Fruit fly (Drosophila melanogaster) whole organism, embryonic: ENCODE results near the gene CG5225.
A peak's percentile ranks its signal among the peaks of the same experiment; 100 is the strongest.

Source experiments
- Atf3 ChIP-seq: fragments of 200-800 bp; sonication (Bioruptor generic); optimal IDR thresholded peaks from 3 replicates; lab custom pipeline; 2016; ENCODE audit warnings: missing biosample characterization, missing genetic modification characterization
- Bteb2 ChIP-seq: fragments of 200-800 bp; sonication (Bioruptor generic); optimal IDR thresholded peaks from 2 replicates; lab custom pipeline; 2016; ENCODE audit warnings: missing biosample characterization, missing genetic modification characterization
- CG1024 ChIP-seq: fragments of 200-800 bp; sonication (Bioruptor generic); IDR thresholded peaks from 2 replicates; pipeline ENCODE4 v1.3.6; 2022; ENCODE audit warnings: missing biosample characterization, missing genetic modification characterization
- CG10959 ChIP-seq: fragments of 200-800 bp; sonication (Bioruptor generic); IDR thresholded peaks from 2 replicates; pipeline ENCODE4 v1.3.6; 2022; ENCODE audit warnings: missing biosample characterization, missing genetic modification characterization
- CG11695 ChIP-seq: fragments of 200-800 bp; sonication (Bioruptor generic); IDR thresholded peaks from 3 replicates; pipeline ENCODE4 v1.3.6; 2022; ENCODE audit warnings: missing biosample characterization, missing genetic modification characterization
- CG11723 ChIP-seq: fragments of 200-800 bp; sonication (Bioruptor generic); optimal IDR thresholded peaks from 2 replicates; lab custom pipeline; 2017; ENCODE audit warnings: missing biosample characterization, mild to moderate bottlenecking, missing genetic modification characterization
- CG12071 ChIP-seq: fragments of 200-800 bp; sonication (Bioruptor generic); optimal IDR thresholded peaks from 3 replicates; lab custom pipeline; 2018; ENCODE audit warnings: missing biosample characterization, mild to moderate bottlenecking, missing genetic modification characterization
- CG1233 ChIP-seq: fragments of 200-800 bp; sonication (Bioruptor generic); optimal IDR thresholded peaks from 4 replicates; lab custom pipeline; 2018; ENCODE audit warnings: missing biosample characterization, mild to moderate bottlenecking, missing genetic modification characterization
- CG14014 ChIP-seq: fragments of 200-800 bp; sonication (Bioruptor generic); IDR thresholded peaks from 2 replicates; pipeline ENCODE4 v1.3.6; 2022; ENCODE audit warnings: missing biosample characterization, missing genetic modification characterization
- CG15073 ChIP-seq: fragments of 200-800 bp; sonication (Bioruptor generic); optimal IDR thresholded peaks from 2 replicates; lab custom pipeline; 2016; ENCODE audit warnings: missing biosample characterization, missing genetic modification characterization
- CG15479 ChIP-seq: fragments of 200-800 bp; sonication (Bioruptor generic); optimal IDR thresholded peaks from 3 replicates; lab custom pipeline; 2019; ENCODE audit warnings: missing biosample characterization, mild to moderate bottlenecking, missing genetic modification characterization, moderate library complexity
- CG15601 ChIP-seq: fragments of 200-800 bp; sonication (Bioruptor generic); optimal IDR thresholded peaks from 3 replicates; lab custom pipeline; 2019; ENCODE audit warnings: missing biosample characterization, mild to moderate bottlenecking, missing genetic modification characterization, moderate library complexity
- CG15696 ChIP-seq: fragments of 200-800 bp; sonication (Bioruptor generic); optimal IDR thresholded peaks from 2 replicates; lab custom pipeline; 2019; ENCODE audit warnings: missing biosample characterization, mild to moderate bottlenecking, missing genetic modification characterization, moderate library complexity
- CG1602 ChIP-seq: fragments of 200-800 bp; sonication (Bioruptor generic); optimal IDR thresholded peaks from 3 replicates; lab custom pipeline; 2016; ENCODE audit warnings: missing biosample characterization, missing genetic modification characterization
- CG1647 ChIP-seq: fragments of 200-800 bp; sonication (Bioruptor generic); optimal IDR thresholded peaks from 3 replicates; lab custom pipeline; 2016; ENCODE audit warnings: missing biosample characterization, missing genetic modification characterization
- CG16815 ChIP-seq: fragments of 200-800 bp; sonication (Bioruptor generic); optimal IDR thresholded peaks from 3 replicates; lab custom pipeline; 2017; ENCODE audit warnings: missing biosample characterization, mild to moderate bottlenecking, missing genetic modification characterization
- CG17385 ChIP-seq: fragments of 200-800 bp; sonication (Bioruptor generic); optimal IDR thresholded peaks from 3 replicates; lab custom pipeline; 2018; ENCODE audit warnings: missing biosample characterization, mild to moderate bottlenecking, missing genetic modification characterization
- CG17568 ChIP-seq: fragments of 200-800 bp; sonication (Bioruptor generic); optimal IDR thresholded peaks from 2 replicates; lab custom pipeline; 2018; ENCODE audit warnings: missing biosample characterization, mild to moderate bottlenecking, missing genetic modification characterization, moderate library complexity
- CG18619 ChIP-seq: fragments of 200-800 bp; sonication (Bioruptor generic); optimal IDR thresholded peaks from 3 replicates; lab custom pipeline; 2017; ENCODE audit warnings: missing biosample characterization, mild to moderate bottlenecking, missing genetic modification characterization
- CG2120 ChIP-seq: fragments of 200-800 bp; sonication (Bioruptor generic); optimal IDR thresholded peaks from 3 replicates; lab custom pipeline; 2016; ENCODE audit warnings: missing biosample characterization, missing genetic modification characterization
- CG3163 ChIP-seq: fragments of 200-800 bp; sonication (Bioruptor generic); optimal IDR thresholded peaks from 3 replicates; lab custom pipeline; 2016; ENCODE audit warnings: missing biosample characterization, missing genetic modification characterization
- CG4617 ChIP-seq: fragments of 200-800 bp; sonication (Bioruptor generic); optimal IDR thresholded peaks from 3 replicates; lab custom pipeline; 2016; ENCODE audit warnings: missing biosample characterization, missing genetic modification characterization, borderline replicate concordance
- CG6254 ChIP-seq: fragments of 200-800 bp; sonication (Bioruptor generic); optimal IDR thresholded peaks from 3 replicates; lab custom pipeline; 2017; ENCODE audit warnings: mild to moderate bottlenecking, missing biosample characterization, missing genetic modification reagents, missing genetic modification characterization
- CG6791 ChIP-seq: fragments of 200-800 bp; sonication (Bioruptor generic); IDR thresholded peaks from 3 replicates; pipeline ENCODE4 v1.3.6; 2022; ENCODE audit warnings: missing biosample characterization, missing genetic modification characterization; ENCODE audit not compliant: partially characterized antibody
- CG7745 ChIP-seq: fragments of 200-800 bp; sonication (Bioruptor generic); optimal IDR thresholded peaks from 2 replicates; lab custom pipeline; 2018; ENCODE audit warnings: missing biosample characterization, mild to moderate bottlenecking, missing genetic modification characterization, moderate library complexity
- Dip3 ChIP-seq: fragments of 200-800 bp; sonication (Bioruptor generic); optimal IDR thresholded peaks from 3 replicates; lab custom pipeline; 2016; ENCODE audit warnings: missing biosample characterization, missing genetic modification characterization
- Gug ChIP-seq: fragments of 200-800 bp; sonication (Bioruptor generic); IDR thresholded peaks from 4 replicates; pipeline ENCODE4 v1.3.6; 2022; ENCODE audit warnings: missing biosample characterization, missing genetic modification characterization
- Hmx ChIP-seq: fragments of 200-800 bp; sonication (Bioruptor generic); optimal IDR thresholded peaks from 2 replicates; lab custom pipeline; 2016; ENCODE audit warnings: missing biosample characterization, missing genetic modification characterization
- Neu2 ChIP-seq: fragments of 200-800 bp; sonication (Bioruptor generic); optimal IDR thresholded peaks from 3 replicates; lab custom pipeline; 2016; ENCODE audit warnings: missing biosample characterization, missing genetic modification characterization, borderline replicate concordance
- PHDP ChIP-seq: fragments of 200-800 bp; sonication (Bioruptor generic); optimal IDR thresholded peaks from 3 replicates; lab custom pipeline; 2018; ENCODE audit warnings: missing biosample characterization, mild to moderate bottlenecking, missing genetic modification characterization, moderate library complexity
- Sry-δ ChIP-seq: fragments of 200-800 bp; sonication (Bioruptor generic); optimal IDR thresholded peaks from 2 replicates; lab custom pipeline; 2016; ENCODE audit warnings: missing biosample characterization, missing genetic modification characterization
- Taf1 ChIP-seq: fragments of 200-800 bp; sonication (Bioruptor generic); IDR thresholded peaks from 2 replicates; pipeline ENCODE4 v1.3.6; 2022; ENCODE audit warnings: missing biosample characterization, missing genetic modification characterization
- bab2 ChIP-seq: fragments of 200-800 bp; sonication (Bioruptor generic); optimal IDR thresholded peaks from 2 replicates; lab custom pipeline; 2016; ENCODE audit warnings: missing biosample characterization, missing genetic modification characterization
- bbx ChIP-seq: fragments of 200-800 bp; sonication (Bioruptor generic); IDR thresholded peaks from 2 replicates; pipeline ENCODE4 v1.3.6; 2022; ENCODE audit warnings: missing biosample characterization, missing genetic modification characterization; ENCODE audit not compliant: partially characterized antibody
- caup ChIP-seq: fragments of 200-800 bp; sonication (Bioruptor generic); optimal IDR thresholded peaks from 3 replicates; lab custom pipeline; 2017; ENCODE audit warnings: missing biosample characterization, mild to moderate bottlenecking, missing genetic modification characterization, moderate library complexity; ENCODE audit not compliant: severe bottlenecking
- dpn ChIP-seq, 2 experiments: fragments of 200-800 bp; sonication (Bioruptor generic); optimal IDR thresholded peaks; 3 replicates each; lab custom pipeline; 2016; ENCODE audit warnings: missing biosample characterization in 2 of 2, missing genetic modification characterization in 2 of 2
- fd96Cb ChIP-seq: fragments of 200-800 bp; sonication (Bioruptor generic); optimal IDR thresholded peaks from 2 replicates; lab custom pipeline; 2018; ENCODE audit warnings: missing biosample characterization, mild to moderate bottlenecking, missing genetic modification characterization, moderate library complexity
- grau ChIP-seq: fragments of 200-800 bp; optimal IDR thresholded peaks from 3 replicates; lab custom pipeline; 2019; ENCODE audit warnings: missing biosample characterization, mild to moderate bottlenecking, missing genetic modification characterization, moderate library complexity
- kni ChIP-seq: fragments of 200-800 bp; sonication (Bioruptor generic); optimal IDR thresholded peaks from 3 replicates; lab custom pipeline; 2017; ENCODE audit warnings: mild to moderate bottlenecking, missing biosample characterization, missing genetic modification reagents, missing genetic modification characterization
- knrl ChIP-seq: fragments of 200-800 bp; sonication (Bioruptor generic); IDR thresholded peaks from 3 replicates; pipeline ENCODE4 v1.3.6; 2022; ENCODE audit warnings: missing biosample characterization, missing genetic modification characterization; ENCODE audit not compliant: partially characterized antibody
- mld ChIP-seq: fragments of 200-800 bp; sonication (Bioruptor generic); IDR thresholded peaks from 3 replicates; pipeline ENCODE4 v1.3.6; 2022; ENCODE audit warnings: missing biosample characterization, missing genetic modification characterization; ENCODE audit not compliant: partially characterized antibody
- p53 ChIP-seq: fragments of 200-800 bp; sonication (Bioruptor generic); optimal IDR thresholded peaks from 2 replicates; lab custom pipeline; 2016; ENCODE audit warnings: missing biosample characterization, missing genetic modification characterization
- peb ChIP-seq: fragments of 200-800 bp; sonication (Bioruptor generic); IDR thresholded peaks from 2 replicates; pipeline ENCODE4 v1.3.6; 2022; ENCODE audit warnings: missing biosample characterization, missing genetic modification characterization
- prd ChIP-seq, 3 experiments: fragments of >200 bp in 2 of 3; fragments of 200-800 bp in 1 of 3; sonication (Bioruptor generic) in 1 of 3; optimal IDR thresholded peaks in 2 of 3; IDR thresholded peaks in 1 of 3; 2 replicates in 2 of 3; 3 replicates in 1 of 3; pipeline versions ENCODE4 v1.3.6 to Lab custom; 2017 to 2022; ENCODE audit warnings: missing biosample characterization in 1 of 3, missing genetic modification characterization in 1 of 3
- run ChIP-seq: fragments of 200-800 bp; sonication (Bioruptor generic); optimal IDR thresholded peaks from 3 replicates; lab custom pipeline; 2018; ENCODE audit warnings: missing biosample characterization, mild to moderate bottlenecking, missing genetic modification characterization
- shn ChIP-seq: fragments of 200-800 bp; sonication (Bioruptor generic); optimal IDR thresholded peaks from 3 replicates; lab custom pipeline; 2016; ENCODE audit warnings: missing biosample characterization, missing genetic modification characterization
- slp2 ChIP-seq: fragments of 200-800 bp; sonication (Bioruptor generic); optimal IDR thresholded peaks from 2 replicates; lab custom pipeline; 2016; ENCODE audit warnings: missing biosample characterization, missing genetic modification characterization
- sna ChIP-seq: fragments of 200-800 bp; sonication (Bioruptor generic); IDR thresholded peaks from 2 replicates; pipeline ENCODE4 v1.3.6; 2022; ENCODE audit warnings: missing biosample characterization, missing genetic modification characterization; ENCODE audit not compliant: partially characterized antibody
- trem ChIP-seq: fragments of 200-800 bp; optimal IDR thresholded peaks from 3 replicates; lab custom pipeline; 2019; ENCODE audit warnings: missing biosample characterization, mild to moderate bottlenecking, missing genetic modification characterization, moderate library complexity

CG5225 gene

dm6 chr3R:17079859-17080255 lies 51.4 kb downstream of the CG5225 start, which contains the start of the genes Keap1 and kuk (continued):
- TF ChIP-seq p53 = no peak
- peak; percentile 81 for TF ChIP-seq CG2120 (GFP tag; lab: Kevin White, UChicago)
- peak; percentile 59 for TF ChIP-seq CG1602
- peak; percentile 49 for TF ChIP-seq Bteb2 (GFP tag; lab: Kevin White, UChicago)
- TF ChIP-seq sna (GFP tag; lab: Robert Waterston, UW) = peak; percentile 72
- peak; percentile 63 for TF ChIP-seq Dip3 (GFP tag; lab: Kevin White, UChicago)
- no peak for TF ChIP-seq CG11723
- TF ChIP-seq trem (tag; lab: Kevin White, UChicago) = peak; percentile 86
- TF ChIP-seq CG1024 (GFP tag; lab: Robert Waterston, UW) = 0 out of 2 replicates have a peak, but pooled peaks have one; percentile 26
- TF ChIP-seq CG6791 (GFP tag; lab: Robert Waterston, UW) = peak; percentile 75
- TF ChIP-seq CG12071 (GFP tag; lab: Kevin White, UChicago) = peak; percentile 28
- TF ChIP-seq Taf1 (GFP tag; lab: Robert Waterston, UW) = no peak
- peak; percentile 74 for TF ChIP-seq shn (GFP tag; lab: Kevin White, UChicago)
- no peak for TF ChIP-seq run (tag; lab: Kevin White, UChicago)
- TF ChIP-seq CG1233 = peak; percentile 6
- peak; percentile 48 for TF ChIP-seq Atf3 (GFP tag; lab: Kevin White, UChicago)
- peak; percentile 1 for TF ChIP-seq CG15601
- TF ChIP-seq bab2 (GFP tag; lab: Kevin White, UChicago) = peak; percentile 57
- peak; percentile 46 for TF ChIP-seq CG3163 (GFP tag; lab: Kevin White, UChicago)
- no peak for TF ChIP-seq CG15479 (GFP tag; lab: Kevin White, UChicago)
- no peak for TF ChIP-seq CG6254 (GFP tag; lab: Kevin White, UChicago)
- peak; percentile 20 for TF ChIP-seq CG18619 (GFP tag; lab: Kevin White, UChicago)
- TF ChIP-seq Gug = no peak; the same call in 2 of the 4 replicates
- TF ChIP-seq CG4617 = peak; percentile 86
- peak; percentile 16 for TF ChIP-seq CG16815
- TF ChIP-seq Sry-δ (GFP tag; lab: Kevin White, UChicago) = peak; percentile 73
- TF ChIP-seq CG11695 = 0 out of 3 replicates have a peak, but pooled peaks have one; percentile 14
- peak; percentile 65 to 71 for TF ChIP-seq dpn (GFP tag; optimal IDR thresholded peaks at IDR 0.05; lab: Kevin White, UChicago)
- no peak for TF ChIP-seq CG17568 (GFP tag; lab: Kevin White, UChicago)
- TF ChIP-seq peb (GFP tag; lab: Robert Waterston, UW) = no peak
- no peak for TF ChIP-seq CG15073
- peak; percentile 24 for TF ChIP-seq grau
- peak; percentile 77 for TF ChIP-seq bbx
- no peak for TF ChIP-seq Neu2 (GFP tag; lab: Kevin White, UChicago)
- TF ChIP-seq CG7745 (tag; lab: Kevin White, UChicago) = no peak
- no peak for TF ChIP-seq Hmx (GFP tag; lab: Kevin White, UChicago)
- peak; percentile 27 for TF ChIP-seq PHDP (tag; lab: Kevin White, UChicago)
- TF ChIP-seq kni (GFP tag; lab: Kevin White, UChicago) = no peak
- TF ChIP-seq CG15696 (tag; lab: Kevin White, UChicago) = peak; percentile 32
- TF ChIP-seq CG10959 (GFP tag; lab: Robert Waterston, UW) = no peak
- no peak for TF ChIP-seq fd96Cb
- peak; percentile 59 for TF ChIP-seq caup (GFP tag; lab: Kevin White, UChicago)
- TF ChIP-seq prd (optimal IDR thresholded peaks at IDR 0.05; lab: Kevin White, UChicago) = no peak
- peak; percentile 51; the same call in 1 of the 3 replicates for TF ChIP-seq prd (GFP tag; IDR thresholded peaks at IDR 0.05; lab: Robert Waterston, UW)
- TF ChIP-seq mld (GFP tag; lab: Robert Waterston, UW) = 0 out of 3 replicates have a peak, but pooled peaks have one; percentile 49
- TF ChIP-seq slp2 (GFP tag; lab: Kevin White, UChicago) = no peak
- peak; percentile 51 for TF ChIP-seq CG14014
- peak; percentile 71 for TF ChIP-seq CG1647 (GFP tag; lab: Kevin White, UChicago)
- TF ChIP-seq CG17385 (GFP tag; lab: Kevin White, UChicago) = peak; percentile 99
- TF ChIP-seq knrl = peak; percentile 93
